Worm (Caenorhabditis elegans) whole organism, L4 larva: ENCODE results near the gene Y113G7B.27.
A peak's percentile ranks its signal among the peaks of the same experiment; 100 is the strongest.

ENCODE experiments used
- T20F7.1 ChIP-seq: fragments of 200-800 bp; sonication (Bioruptor generic); optimal IDR thresholded peaks from 2 replicates; lab custom pipeline; 2018; ENCODE audit warnings: mild to moderate bottlenecking, missing genetic modification characterization, missing compliant biosample characterization
- Y105C5A.15 ChIP-seq: fragments of 200-800 bp; sonication (Bioruptor generic); IDR thresholded peaks from 2 replicates; pipeline ENCODE4 v1.3.6; 2022; ENCODE audit warnings: missing genetic modification characterization, missing compliant biosample characterization
- ZK337.2 ChIP-seq: fragments of 200-800 bp; sonication (Bioruptor generic); IDR thresholded peaks from 2 replicates; pipeline ENCODE4 v1.3.6; 2022; ENCODE audit warnings: missing genetic modification reagents, missing genetic modification characterization, missing compliant biosample characterization
- aly-2 ChIP-seq: sonication (generic microtip); optimal IDR thresholded peaks from 2 replicates; lab custom pipeline; 2018; ENCODE audit warnings: missing biosample characterization, missing genetic modification characterization
- arid-1 ChIP-seq: fragments of 200-800 bp; sonication (Bioruptor generic); conservative IDR thresholded peaks from 2 replicates; pipeline ENCODE4 v1.3.6; 2022; ENCODE audit warnings: missing genetic modification reagents, missing genetic modification characterization, missing compliant biosample characterization
- ceh-32 ChIP-seq: sonication (generic microtip); optimal IDR thresholded peaks from 2 replicates; lab custom pipeline; 2016; ENCODE audit warnings: mild to moderate bottlenecking, missing genetic modification characterization, missing compliant biosample characterization; ENCODE audit not compliant: poor library complexity
- cey-2 ChIP-seq: sonication (generic microtip); optimal IDR thresholded peaks from 3 replicates; lab custom pipeline; 2017; ENCODE audit warnings: missing genetic modification characterization, mild to moderate bottlenecking, missing compliant biosample characterization, antibody characterized with exemption, borderline replicate concordance; ENCODE audit not compliant: insufficient read depth
- daf-16 ChIP-seq, 3 experiments: sonication (generic microtip); optimal IDR thresholded peaks; 2 replicates each; lab custom pipeline; 2016 to 2017; ENCODE audit warnings: missing genetic modification characterization in 3 of 3, missing genetic modification reagents in 3 of 3, mild to moderate bottlenecking in 2 of 3, missing compliant biosample characterization in 2 of 3, missing biosample characterization in 1 of 3, moderate library complexity in 1 of 3
- dmd-6 ChIP-seq: fragments of 200-800 bp; sonication (Bioruptor generic); IDR thresholded peaks from 2 replicates; pipeline ENCODE4 v1.3.6; 2022; ENCODE audit warnings: missing genetic modification reagents, missing genetic modification characterization, missing compliant biosample characterization
- duxl-1 ChIP-seq: sonication (generic microtip); optimal IDR thresholded peaks from 2 replicates; lab custom pipeline; 2016; ENCODE audit warnings: mild to moderate bottlenecking, missing genetic modification characterization, moderate library complexity, missing compliant biosample characterization; ENCODE audit not compliant: poor library complexity
- dve-1 ChIP-seq: sonication (generic microtip); optimal IDR thresholded peaks from 2 replicates; lab custom pipeline; 2017; ENCODE audit warnings: antibody characterized with exemption, mild to moderate bottlenecking, missing genetic modification characterization, missing compliant biosample characterization; ENCODE audit not compliant: insufficient read depth
- egl-43 ChIP-seq: fragments of 200-800 bp; sonication (Bioruptor generic); IDR thresholded peaks from 2 replicates; pipeline ENCODE4 v1.3.6; 2022; ENCODE audit warnings: missing genetic modification reagents, missing genetic modification characterization, missing compliant biosample characterization
- gei-8 ChIP-seq: fragments of 200-800 bp; sonication (Bioruptor generic); optimal IDR thresholded peaks from 2 replicates; lab custom pipeline; 2018; ENCODE audit warnings: mild to moderate bottlenecking, missing genetic modification characterization, missing compliant biosample characterization
- hif-1 ChIP-seq, 2 experiments: sonication (generic microtip); optimal IDR thresholded peaks; 2 replicates each; lab custom pipeline; 2016 to 2017; ENCODE audit warnings: missing compliant biosample characterization in 2 of 2, missing genetic modification characterization in 2 of 2, missing genetic modification reagents in 2 of 2, missing genotype in 2 of 2, mild to moderate bottlenecking in 1 of 2
- hmg-1.1 ChIP-seq: fragments of 200-800 bp; sonication (Bioruptor generic); IDR thresholded peaks from 2 replicates; pipeline ENCODE4 v1.3.6; 2022; ENCODE audit warnings: missing genetic modification reagents, missing genetic modification characterization, missing compliant biosample characterization
- jun-1 ChIP-seq: fragments of 150-350 bp; optimal IDR thresholded peaks from 2 replicates; lab custom pipeline; 2014; ENCODE audit warnings: missing biosample characterization, missing genetic modification reagents, missing genetic modification characterization
- lin-1 ChIP-seq: fragments of 200-800 bp; sonication (Bioruptor generic); IDR thresholded peaks from 2 replicates; pipeline ENCODE4 v1.3.6; 2022; ENCODE audit warnings: missing genetic modification reagents, missing genetic modification characterization, missing compliant biosample characterization
- lin-13 ChIP-seq: fragments of 150-350 bp; optimal IDR thresholded peaks from 2 replicates; lab custom pipeline; 2014; ENCODE audit warnings: missing biosample characterization, missing genetic modification reagents, missing genetic modification characterization
- lin-38 ChIP-seq: fragments of 200-800 bp; sonication (Bioruptor generic); IDR thresholded peaks from 2 replicates; pipeline ENCODE4 v1.3.6; 2022; ENCODE audit warnings: missing genetic modification reagents, missing genetic modification characterization, missing compliant biosample characterization
- lir-3 ChIP-seq: sonication (generic microtip); optimal IDR thresholded peaks from 2 replicates; lab custom pipeline; 2016; ENCODE audit warnings: mild to moderate bottlenecking, missing genetic modification characterization, missing compliant biosample characterization
- lsy-2 ChIP-seq, 2 experiments: fragments of 150-350 bp in 1 of 2; sonication (generic microtip) in 1 of 2; optimal IDR thresholded peaks; 2 replicates each; lab custom pipeline; 2014 to 2017; ENCODE audit warnings: missing biosample characterization in 2 of 2, missing genetic modification characterization in 2 of 2
- madf-5 ChIP-seq, 2 experiments: fragments of 200-800 bp; sonication (Bioruptor generic); IDR thresholded peaks; 2 replicates each; pipeline ENCODE4 v1.3.6; 2022; ENCODE audit warnings: missing compliant biosample characterization in 2 of 2, missing genetic modification characterization in 2 of 2
- madf-9 ChIP-seq: fragments of 200-800 bp; sonication (Bioruptor generic); conservative IDR thresholded peaks from 2 replicates; pipeline ENCODE4 v1.3.6; 2022; ENCODE audit warnings: missing genetic modification reagents, missing genetic modification characterization, missing compliant biosample characterization
- mdl-1 ChIP-seq, 2 experiments: fragments of 150-350 bp in 1 of 2; sonication (generic microtip) in 1 of 2; optimal IDR thresholded peaks; 2 replicates each; lab custom pipeline; 2014 to 2017; ENCODE audit warnings: missing biosample characterization in 2 of 2, missing genetic modification characterization in 2 of 2
- mes-2 ChIP-seq: sonication (generic microtip); optimal IDR thresholded peaks from 2 replicates; lab custom pipeline; 2016; ENCODE audit warnings: missing genotype, mild to moderate bottlenecking, missing genetic modification characterization, missing compliant biosample characterization; ENCODE audit not compliant: poor library complexity, severe bottlenecking
- mxl-2 ChIP-seq: fragments of 200-800 bp; sonication (Bioruptor generic); conservative IDR thresholded peaks from 2 replicates; pipeline ENCODE4 v1.3.6; 2022; ENCODE audit warnings: missing genetic modification reagents, missing genetic modification characterization, missing compliant biosample characterization
- nhr-10 ChIP-seq: fragments of 150-350 bp; optimal IDR thresholded peaks from 2 replicates; lab custom pipeline; 2014; ENCODE audit warnings: missing biosample characterization, missing genetic modification characterization
- nhr-237 ChIP-seq: sonication (generic microtip); optimal IDR thresholded peaks from 2 replicates; lab custom pipeline; 2017; ENCODE audit warnings: missing biosample characterization, missing genetic modification characterization
- nhr-28 ChIP-seq: fragments of 150-350 bp; optimal IDR thresholded peaks from 2 replicates; lab custom pipeline; 2014; ENCODE audit warnings: missing biosample characterization, missing genetic modification characterization
- nhr-77 ChIP-seq: fragments of 150-350 bp; optimal IDR thresholded peaks from 2 replicates; lab custom pipeline; 2014; ENCODE audit warnings: missing biosample characterization, missing genetic modification characterization
- php-3 ChIP-seq: fragments of 200-800 bp; sonication (Bioruptor generic); IDR thresholded peaks from 2 replicates; pipeline ENCODE4 v1.3.6; 2022; ENCODE audit warnings: missing genetic modification reagents, missing genetic modification characterization, missing compliant biosample characterization
- pqm-1 ChIP-seq: sonication (generic microtip); optimal IDR thresholded peaks from 2 replicates; lab custom pipeline; 2017; ENCODE audit warnings: missing biosample characterization, missing genetic modification characterization
- rbr-2 ChIP-seq: sonication (generic microtip); optimal IDR thresholded peaks from 2 replicates; lab custom pipeline; 2016; ENCODE audit warnings: missing genotype, missing genetic modification characterization, missing compliant biosample characterization
- saeg-2 ChIP-seq: fragments of 200-800 bp; sonication (Bioruptor generic); IDR thresholded peaks from 2 replicates; pipeline ENCODE4 v1.3.6; 2022; ENCODE audit warnings: missing genetic modification reagents, missing genetic modification characterization, missing compliant biosample characterization
- snpc-4 ChIP-seq: fragments of 150-350 bp; optimal IDR thresholded peaks from 2 replicates; lab custom pipeline; 2014; ENCODE audit warnings: missing biosample characterization, missing genetic modification characterization
- tag-97 ChIP-seq: fragments of 200-800 bp; sonication (Bioruptor generic); IDR thresholded peaks from 2 replicates; pipeline ENCODE4 v1.3.6; 2022; ENCODE audit warnings: missing genetic modification characterization, missing compliant biosample characterization
- vab-7 ChIP-seq: fragments of 200-800 bp; sonication (Bioruptor generic); IDR thresholded peaks from 2 replicates; pipeline ENCODE4 v1.3.6; 2022; ENCODE audit warnings: missing genetic modification reagents, missing genetic modification characterization, missing compliant biosample characterization
- zag-1 ChIP-seq: fragments of 150-350 bp; optimal IDR thresholded peaks from 2 replicates; lab custom pipeline; 2014; ENCODE audit warnings: missing biosample characterization, missing genetic modification characterization
- zfp-3 ChIP-seq: fragments of 200-800 bp; sonication (Bioruptor generic); conservative IDR thresholded peaks from 2 replicates; pipeline ENCODE4 v1.3.6; 2022; ENCODE audit warnings: missing genetic modification reagents, missing genetic modification characterization, missing compliant biosample characterization
- zip-2 ChIP-seq: fragments of 150-350 bp; optimal IDR thresholded peaks from 2 replicates; lab custom pipeline; 2014; ENCODE audit warnings: missing biosample characterization, missing genetic modification characterization
- ztf-7 ChIP-seq: fragments of 150-350 bp; optimal IDR thresholded peaks from 2 replicates; lab custom pipeline; 2014; ENCODE audit warnings: missing biosample characterization, missing genetic modification characterization

The Y113G7B.27 gene

ce11 chrV:20147662-20148245, 44.9 kb upstream of the Y113G7B.27 start, which contains the start of gene Y113G7A.13 (continued):
- no peak for TF ChIP-seq snpc-4 (tag; lab: Kevin White, UChicago)
- no peak for TF ChIP-seq hif-1 (tag; optimal IDR thresholded peaks at IDR 0.05; lab: Kevin White, UChicago)
- no peak for TF ChIP-seq rbr-2 (tag; lab: Kevin White, UChicago)
- TF ChIP-seq pqm-1 (tag; lab: Kevin White, UChicago) = peak; percentile 98
- TF ChIP-seq Y105C5A.15 (GFP tag; lab: Robert Waterston, UW) = no peak
- TF ChIP-seq ztf-7 = no peak
- TF ChIP-seq hmg-1.1 (GFP tag; lab: Robert Waterston, UW) = no peak
- no peak for TF ChIP-seq nhr-237 (tag; lab: Kevin White, UChicago)
- no peak for TF ChIP-seq lin-38
- TF ChIP-seq jun-1 (tag; lab: Kevin White, UChicago) = no peak
- no peak for TF ChIP-seq mes-2
- peak; percentile 55; the same call in 1 of the 2 replicates for TF ChIP-seq lin-1 (GFP tag; lab: Robert Waterston, UW)
- TF ChIP-seq aly-2 (tag; lab: Kevin White, UChicago) = no peak
- TF ChIP-seq arid-1 (GFP tag; lab: Robert Waterston, UW) = no peak
- peak; percentile 66 for TF ChIP-seq nhr-28 (tag; lab: Kevin White, UChicago)
- no peak for TF ChIP-seq lsy-2 (tag; optimal IDR thresholded peaks at IDR 0.05; lab: Kevin White, UChicago)
- no peak for TF ChIP-seq egl-43 (GFP tag; lab: Robert Waterston, UW)
- no peak for TF ChIP-seq ceh-32 (tag; lab: Kevin White, UChicago)
- TF ChIP-seq lin-13 (GFP tag; lab: Kevin White, UChicago) = no peak
- TF ChIP-seq zag-1 (tag; lab: Kevin White, UChicago) = no peak
- TF ChIP-seq nhr-77 (tag; lab: Kevin White, UChicago) = peak; percentile 77
- TF ChIP-seq lir-3 (tag; lab: Kevin White, UChicago) = no peak
- TF ChIP-seq zip-2 (tag; lab: Kevin White, UChicago) = no peak
- TF ChIP-seq php-3 (GFP tag; lab: Robert Waterston, UW) = no peak; the same call in 1 of the 2 replicates
- TF ChIP-seq dve-1 (tag; lab: Kevin White, UChicago) = peak; percentile 80
- no peak for TF ChIP-seq gei-8 (GFP tag; lab: Kevin White, UChicago)
- TF ChIP-seq madf-9 (GFP tag; lab: Robert Waterston, UW) = no peak
- no peak for TF ChIP-seq saeg-2 (GFP tag; lab: Robert Waterston, UW)
- TF ChIP-seq mdl-1 (tag; optimal IDR thresholded peaks at IDR 0.05; lab: Kevin White, UChicago) = peak in 1 of 2 experiments; percentile 5
- no peak for TF ChIP-seq daf-16 (GFP tag; optimal IDR thresholded peaks at IDR 0.05; lab: Kevin White, UChicago)
- TF ChIP-seq daf-16 (tag; optimal IDR thresholded peaks at IDR 0.05; lab: Kevin White, UChicago) = peak; percentile 72
- TF ChIP-seq T20F7.1 = peak; percentile 27
- TF ChIP-seq zfp-3 = no peak
- TF ChIP-seq ZK337.2 (GFP tag; lab: Robert Waterston, UW) = no peak
- TF ChIP-seq nhr-10 (tag; lab: Kevin White, UChicago) = no peak
- TF ChIP-seq tag-97 = no peak
- TF ChIP-seq vab-7 = no peak
- TF ChIP-seq duxl-1 (tag; lab: Kevin White, UChicago) = no peak
- peak; percentile 58 for TF ChIP-seq dmd-6
- TF ChIP-seq madf-5 (GFP tag; IDR thresholded peaks at IDR 0.05; lab: Robert Waterston, UW) = no peak
- TF ChIP-seq mxl-2 (GFP tag; lab: Robert Waterston, UW) = no peak
- no peak for TF ChIP-seq cey-2 (tag; lab: Kevin White, UChicago)
